Fruit fly (Drosophila melanogaster): ENCODE measurements around the gene CG17260.

Gene CG17260

dm6 chr2L:3022986-3023385, 14.0 kb upstream of the CG17260 start, which contains the start of the genes alpha4GT1 and Prp40 (continued):
- TF ChIP-seq Optix (GFP tag; IDR thresholded peaks at IDR 0.05): no peak
- TF ChIP-seq Neu2 (GFP tag; optimal IDR thresholded peaks at IDR 0.05; ENCODE audit: borderline replicate concordance): no peak
- no peak for TF ChIP-seq NfI (GFP tag; optimal IDR thresholded peaks at IDR 0.05)
- no peak for TF ChIP-seq gem (tag; optimal IDR thresholded peaks at IDR 0.05)
- TF ChIP-seq hbn (GFP tag; IDR thresholded peaks at IDR 0.05; ENCODE audit: partially characterized antibody): peak; percentile 71
- TF ChIP-seq Xrp1 (GFP tag; IDR thresholded peaks at IDR 0.05): no peak
- peak; percentile 43 for TF ChIP-seq Myb (GFP tag; optimal IDR thresholded peaks at IDR 0.05)
- TF ChIP-seq Atf-2 (GFP tag; optimal IDR thresholded peaks at IDR 0.05): no peak
- TF ChIP-seq Mes4 (GFP tag; optimal IDR thresholded peaks at IDR 0.05): no peak
- TF ChIP-seq HLH4C (GFP tag; IDR thresholded peaks at IDR 0.05; ENCODE audit: partially characterized antibody): peak; percentile 94
- TF ChIP-seq br (optimal IDR thresholded peaks at IDR 0.05): no peak
- TF ChIP-seq toy (GFP tag; IDR thresholded peaks at IDR 0.05): no peak
- peak; percentile 6 for TF ChIP-seq HmgD (GFP tag; optimal IDR thresholded peaks at IDR 0.05)
- no peak for TF ChIP-seq CG30403 (GFP tag; optimal IDR thresholded peaks at IDR 0.05)
- peak; percentile 45 for TF ChIP-seq Sin3A (optimal IDR thresholded peaks at IDR 0.05)
- no peak for TF ChIP-seq CG10565 (GFP tag; optimal IDR thresholded peaks at IDR 0.05)
- TF ChIP-seq az2 (GFP tag; optimal IDR thresholded peaks at IDR 0.05): no peak
- TF ChIP-seq gcm (GFP tag; optimal IDR thresholded peaks at IDR 0.05): no peak
- no peak for TF ChIP-seq Mrtf (GFP tag; IDR thresholded peaks at IDR 0.05)
- peak; percentile 62 for TF ChIP-seq YL-1 (GFP tag; optimal IDR thresholded peaks at IDR 0.05)
- TF ChIP-seq bab2 (GFP tag; optimal IDR thresholded peaks at IDR 0.05): no peak
- no peak for TF ChIP-seq CG11247 (GFP tag; IDR thresholded peaks at IDR 0.05)
- no peak for TF ChIP-seq CG9437 (GFP tag; optimal IDR thresholded peaks at IDR 0.05)
- no peak for TF ChIP-seq ERR (GFP tag; optimal IDR thresholded peaks at IDR 0.05)
- peak; percentile 65 for TF ChIP-seq unc-4 (GFP tag; IDR thresholded peaks at IDR 0.05; ENCODE audit: partially characterized antibody)
- TF ChIP-seq CG4404 (GFP tag; IDR thresholded peaks at IDR 0.05): no peak
- TF ChIP-seq shn (GFP tag; optimal IDR thresholded peaks at IDR 0.05): no peak
- TF ChIP-seq CG34422 (GFP tag; IDR thresholded peaks at IDR 0.05): peak; percentile 31; the same call in 1 of the 3 replicates
- TF ChIP-seq CG4282 (GFP tag; optimal IDR thresholded peaks at IDR 0.05): no peak
- no peak for TF ChIP-seq gcm2 (GFP tag; optimal IDR thresholded peaks at IDR 0.05)
- TF ChIP-seq BtbVII (GFP tag; optimal IDR thresholded peaks at IDR 0.05): no peak
- no peak for TF ChIP-seq sob (GFP tag; IDR thresholded peaks at IDR 0.05)
- TF ChIP-seq Chrac-16 (GFP tag; optimal IDR thresholded peaks at IDR 0.05): no peak
- TF ChIP-seq crp (GFP tag; optimal IDR thresholded peaks at IDR 0.05): peak in 1 of 2 experiments; percentile 19
- TF ChIP-seq CG2199 (GFP tag; IDR thresholded peaks at IDR 0.05): no peak
- peak; percentile 99 for TF ChIP-seq trem (tag; optimal IDR thresholded peaks at IDR 0.05)
- TF ChIP-seq CG15479 (GFP tag; optimal IDR thresholded peaks at IDR 0.05): peak; percentile 20
- TF ChIP-seq Atf6 (GFP tag; IDR thresholded peaks at IDR 0.05): no peak
- TF ChIP-seq CG2712 (tag; optimal IDR thresholded peaks at IDR 0.05): no peak
- TF ChIP-seq CG6813 (GFP tag; optimal IDR thresholded peaks at IDR 0.05): no peak
- TF ChIP-seq CG7271 (tag; optimal IDR thresholded peaks at IDR 0.05): no peak
- TF ChIP-seq crol (GFP tag; IDR thresholded peaks at IDR 0.05): no peak
- peak; percentile 89 for TF ChIP-seq bbx (GFP tag; IDR thresholded peaks at IDR 0.05; ENCODE audit: partially characterized antibody)
- peak; percentile 61 for TF ChIP-seq dm (GFP tag; optimal IDR thresholded peaks at IDR 0.05)
- peak; percentile 91 for TF ChIP-seq CG15514 (GFP tag; optimal IDR thresholded peaks at IDR 0.05)
- TF ChIP-seq z (GFP tag; IDR thresholded peaks at IDR 0.05): no peak
- no peak for TF ChIP-seq sima (GFP tag; optimal IDR thresholded peaks at IDR 0.05)
- no peak for TF ChIP-seq fru (optimal IDR thresholded peaks at IDR 0.05)
- peak; percentile 27 for TF ChIP-seq gfzf (GFP tag; optimal IDR thresholded peaks at IDR 0.05)
- TF ChIP-seq CG13775 (GFP tag; optimal IDR thresholded peaks at IDR 0.05): no peak
- TF ChIP-seq repo (GFP tag; optimal IDR thresholded peaks at IDR 0.05): no peak
- TF ChIP-seq vfl (GFP tag; optimal IDR thresholded peaks at IDR 0.05): no peak
- no peak for TF ChIP-seq seq (GFP tag; IDR thresholded peaks at IDR 0.05)

Measured in whole organism, embryonic.